Worm (Caenorhabditis elegans) whole organism, L4 larva: ENCODE data around the gene Y9C9A.8.

Experiments
- nhr-77 ChIP-seq: fragments of 150-350 bp; optimal IDR thresholded peaks from 2 replicates; lab custom pipeline; 2014; ENCODE audit warnings: missing biosample characterization, missing genetic modification characterization
- snpc-1.2 ChIP-seq: fragments of 200-800 bp; sonication (Bioruptor generic); IDR thresholded peaks from 2 replicates; pipeline ENCODE4 v1.3.6; 2022; ENCODE audit warnings: missing genetic modification reagents, missing genetic modification characterization, missing compliant biosample characterization
- zip-2 ChIP-seq: fragments of 150-350 bp; optimal IDR thresholded peaks from 2 replicates; lab custom pipeline; 2014; ENCODE audit warnings: missing biosample characterization, missing genetic modification characterization

DNA sequence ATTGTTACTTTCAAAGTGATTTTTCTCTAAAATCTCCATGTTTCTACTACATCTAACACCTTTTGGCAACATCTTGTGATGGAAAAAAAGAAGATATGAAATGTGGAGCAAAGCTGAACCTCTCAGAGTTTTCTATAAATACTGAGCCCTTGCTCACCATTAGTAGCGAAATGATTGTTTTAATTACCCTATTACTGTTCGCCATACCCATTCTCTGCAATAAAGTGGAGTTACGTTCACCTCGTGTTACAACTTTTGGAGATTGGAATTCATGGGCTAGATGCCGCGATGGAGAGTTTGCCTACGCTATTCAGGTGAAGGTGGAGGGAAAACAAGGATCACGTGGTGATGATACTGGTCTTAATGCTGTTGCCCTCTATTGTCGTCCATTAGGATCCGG, 33.7 kb downstream of the Y9C9A.8 start, which contains the start of gene txt-3:
- no peak for TF ChIP-seq nhr-77 (tag; lab: Kevin White, UChicago)
- TF ChIP-seq zip-2 (tag; lab: Kevin White, UChicago) = no peak
- TF ChIP-seq snpc-1.2 = no peak
